Fruit fly (Drosophila melanogaster) whole organism, embryonic: ENCODE data around the gene PolE2.

Experiments
- Ada2b ChIP-seq: fragments of 200-800 bp; sonication (Bioruptor generic); IDR thresholded peaks from 2 replicates; pipeline ENCODE4 v1.3.6; 2022; ENCODE audit warnings: missing biosample characterization, missing genetic modification characterization
- CG11723 ChIP-seq: fragments of 200-800 bp; sonication (Bioruptor generic); optimal IDR thresholded peaks from 2 replicates; lab custom pipeline; 2017; ENCODE audit warnings: missing biosample characterization, mild to moderate bottlenecking, missing genetic modification characterization
- CG12391 ChIP-seq: fragments of 200-800 bp; sonication (Bioruptor generic); optimal IDR thresholded peaks from 3 replicates; lab custom pipeline; 2018; ENCODE audit warnings: missing biosample characterization, mild to moderate bottlenecking, missing genetic modification characterization, moderate library complexity
- CG14860 ChIP-seq: fragments of 200-800 bp; sonication (Bioruptor generic); IDR thresholded peaks from 3 replicates; pipeline ENCODE4 v1.3.6; 2022; ENCODE audit warnings: missing biosample characterization, missing genetic modification characterization; ENCODE audit not compliant: partially characterized antibody
- CG15479 ChIP-seq: fragments of 200-800 bp; sonication (Bioruptor generic); optimal IDR thresholded peaks from 3 replicates; lab custom pipeline; 2019; ENCODE audit warnings: missing biosample characterization, mild to moderate bottlenecking, missing genetic modification characterization, moderate library complexity
- CG15696 ChIP-seq: fragments of 200-800 bp; sonication (Bioruptor generic); optimal IDR thresholded peaks from 2 replicates; lab custom pipeline; 2019; ENCODE audit warnings: missing biosample characterization, mild to moderate bottlenecking, missing genetic modification characterization, moderate library complexity
- CG17361 ChIP-seq: fragments of 200-800 bp; sonication (Bioruptor generic); IDR thresholded peaks from 3 replicates; pipeline ENCODE4 v1.3.6; 2022; ENCODE audit warnings: missing biosample characterization, missing genetic modification characterization
- CG2129 ChIP-seq: fragments of 200-800 bp; sonication (Bioruptor generic); IDR thresholded peaks from 2 replicates; pipeline ENCODE4 v1.3.6; 2022; ENCODE audit warnings: missing biosample characterization, missing genetic modification characterization; ENCODE audit not compliant: partially characterized antibody
- CG30020 ChIP-seq: fragments of 200-800 bp; optimal IDR thresholded peaks from 2 replicates; lab custom pipeline; 2019; ENCODE audit warnings: missing biosample characterization, mild to moderate bottlenecking, missing genetic modification characterization, moderate library complexity
- CG32767 ChIP-seq: fragments of 200-800 bp; sonication (Bioruptor generic); IDR thresholded peaks from 2 replicates; pipeline ENCODE4 v1.3.6; 2022; ENCODE audit warnings: missing biosample characterization, missing genetic modification characterization
- CG3726 ChIP-seq: fragments of 200-800 bp; sonication (Bioruptor generic); IDR thresholded peaks from 3 replicates; pipeline ENCODE4, ENCODE4 v1.3.6; 2022; ENCODE audit warnings: missing biosample characterization, missing genetic modification characterization
- CG3838 ChIP-seq: fragments of 200-800 bp; sonication (Bioruptor generic); optimal IDR thresholded peaks from 3 replicates; lab custom pipeline; 2016; ENCODE audit warnings: missing biosample characterization, missing genetic modification characterization
- CG4282 ChIP-seq: fragments of 200-800 bp; sonication (Bioruptor generic); optimal IDR thresholded peaks from 2 replicates; lab custom pipeline; 2016; ENCODE audit warnings: missing biosample characterization, missing genetic modification characterization
- CG43689 ChIP-seq: fragments of 200-800 bp; sonication (Bioruptor generic); IDR thresholded peaks from 2 replicates; pipeline ENCODE4 v1.3.6; 2022; ENCODE audit warnings: missing biosample characterization, missing genetic modification characterization
- CG6854 ChIP-seq: fragments of 200-800 bp; sonication (Bioruptor generic); optimal IDR thresholded peaks from 3 replicates; lab custom pipeline; 2017; ENCODE audit warnings: missing biosample characterization, mild to moderate bottlenecking, missing genetic modification characterization
- CG7987 ChIP-seq: fragments of 200-800 bp; sonication (Bioruptor generic); optimal IDR thresholded peaks from 2 replicates; lab custom pipeline; 2018; ENCODE audit warnings: missing biosample characterization, mild to moderate bottlenecking, missing genetic modification characterization, moderate library complexity
- CG8281 ChIP-seq: fragments of 200-800 bp; sonication (Bioruptor generic); optimal IDR thresholded peaks from 2 replicates; lab custom pipeline; 2018; ENCODE audit warnings: missing biosample characterization, mild to moderate bottlenecking, missing genetic modification characterization, moderate library complexity
- CG8359 ChIP-seq: fragments of 200-800 bp; sonication (Bioruptor generic); optimal IDR thresholded peaks from 2 replicates; lab custom pipeline; 2017; ENCODE audit warnings: missing biosample characterization, mild to moderate bottlenecking, missing genetic modification characterization, borderline replicate concordance
- CG8924 ChIP-seq: fragments of 200-800 bp; optimal IDR thresholded peaks from 3 replicates; lab custom pipeline; 2019; ENCODE audit warnings: missing biosample characterization, mild to moderate bottlenecking, missing genetic modification characterization, moderate library complexity
- CG8944 ChIP-seq: fragments of 200-800 bp; sonication (Bioruptor generic); optimal IDR thresholded peaks from 3 replicates; lab custom pipeline; 2016; ENCODE audit warnings: missing biosample characterization, missing genetic modification characterization
- CG9817 ChIP-seq: fragments of 200-800 bp; sonication (Bioruptor generic); optimal IDR thresholded peaks from 2 replicates; lab custom pipeline; 2018; ENCODE audit warnings: missing biosample characterization, mild to moderate bottlenecking, missing genetic modification characterization, moderate library complexity
- CG9876 ChIP-seq: fragments of 200-800 bp; sonication (Bioruptor generic); optimal IDR thresholded peaks from 2 replicates; lab custom pipeline; 2016; ENCODE audit warnings: missing biosample characterization, missing genetic modification characterization
- HLH4C ChIP-seq: fragments of 200-800 bp; sonication (Bioruptor generic); IDR thresholded peaks from 3 replicates; pipeline ENCODE4 v1.3.6; 2022; ENCODE audit warnings: missing biosample characterization, missing genetic modification characterization; ENCODE audit not compliant: partially characterized antibody
- MESR4 ChIP-seq: fragments of 200-800 bp; sonication (Bioruptor generic); optimal IDR thresholded peaks from 2 replicates; lab custom pipeline; 2018; ENCODE audit warnings: missing biosample characterization, mild to moderate bottlenecking, missing genetic modification characterization, moderate library complexity
- Nf-YA ChIP-seq: fragments of 200-800 bp; sonication (Bioruptor generic); IDR thresholded peaks from 2 replicates; pipeline ENCODE4 v1.3.6; 2022; ENCODE audit warnings: missing biosample characterization, missing genetic modification characterization
- Pdp1 ChIP-seq, 2 experiments: fragments of 200-800 bp; sonication (Bioruptor generic); optimal IDR thresholded peaks; 3 replicates each; lab custom pipeline; 2016; ENCODE audit warnings: missing biosample characterization in 2 of 2, missing genetic modification characterization in 2 of 2, mild to moderate bottlenecking in 1 of 2, moderate library complexity in 1 of 2
- Sox100B ChIP-seq: fragments of 200-800 bp; sonication (Bioruptor generic); optimal IDR thresholded peaks from 3 replicates; lab custom pipeline; 2018; ENCODE audit warnings: missing biosample characterization, mild to moderate bottlenecking, missing genetic modification characterization
- al ChIP-seq: fragments of 200-800 bp; sonication (Bioruptor generic); IDR thresholded peaks from 2 replicates; pipeline ENCODE4 v1.3.6; 2022; ENCODE audit warnings: missing biosample characterization, missing genetic modification characterization
- bab2 ChIP-seq: fragments of 200-800 bp; sonication (Bioruptor generic); optimal IDR thresholded peaks from 2 replicates; lab custom pipeline; 2016; ENCODE audit warnings: missing biosample characterization, missing genetic modification characterization
- bbx ChIP-seq: fragments of 200-800 bp; sonication (Bioruptor generic); IDR thresholded peaks from 2 replicates; pipeline ENCODE4 v1.3.6; 2022; ENCODE audit warnings: missing biosample characterization, missing genetic modification characterization; ENCODE audit not compliant: partially characterized antibody
- bsh ChIP-seq, 2 experiments: fragments of 200-800 bp; sonication (Bioruptor generic); optimal IDR thresholded peaks; 2 replicates each; lab custom pipeline; 2017 to 2018; ENCODE audit warnings: mild to moderate bottlenecking in 2 of 2, missing biosample characterization in 2 of 2, missing genetic modification characterization in 2 of 2, moderate library complexity in 1 of 2
- cad ChIP-seq: fragments of >200 bp; optimal IDR thresholded peaks from 2 replicates; lab custom pipeline; 2017; ENCODE audit warnings: missing biosample characterization, missing genetic modification characterization
- eve ChIP-seq, 2 experiments: fragments of >200 bp; optimal IDR thresholded peaks; 2 replicates each; lab custom pipeline; 2017; ENCODE audit warnings: missing biosample characterization in 2 of 2, missing genetic modification characterization in 2 of 2
- gcm2 ChIP-seq: fragments of 200-800 bp; sonication (Bioruptor generic); optimal IDR thresholded peaks from 2 replicates; lab custom pipeline; 2016; ENCODE audit warnings: missing biosample characterization, missing genetic modification characterization
- ham ChIP-seq: fragments of 200-800 bp; sonication (Bioruptor generic); IDR thresholded peaks from 2 replicates; pipeline ENCODE4 v1.3.6; 2022; ENCODE audit warnings: missing biosample characterization, missing genetic modification characterization
- inv ChIP-seq: fragments of 200-800 bp; sonication (Bioruptor generic); IDR thresholded peaks from 2 replicates; pipeline ENCODE4 v1.3.6; 2022; ENCODE audit warnings: missing biosample characterization, missing genetic modification characterization; ENCODE audit not compliant: partially characterized antibody
- jigr1 ChIP-seq: fragments of 200-800 bp; sonication (Bioruptor generic); IDR thresholded peaks from 3 replicates; pipeline ENCODE4 v1.3.6; 2022; ENCODE audit warnings: missing biosample characterization, missing genetic modification characterization
- lilli ChIP-seq: fragments of 200-800 bp; sonication (Bioruptor generic); optimal IDR thresholded peaks from 3 replicates; lab custom pipeline; 2016; ENCODE audit warnings: missing biosample characterization, missing genetic modification characterization
- mirr ChIP-seq: fragments of 200-800 bp; sonication (Bioruptor generic); optimal IDR thresholded peaks from 3 replicates; lab custom pipeline; 2018; ENCODE audit warnings: missing biosample characterization, mild to moderate bottlenecking, missing genetic modification characterization
- peb ChIP-seq: fragments of 200-800 bp; sonication (Bioruptor generic); IDR thresholded peaks from 2 replicates; pipeline ENCODE4 v1.3.6; 2022; ENCODE audit warnings: missing biosample characterization, missing genetic modification characterization
- pho ChIP-seq: fragments of 200-800 bp; sonication (Bioruptor generic); optimal IDR thresholded peaks from 2 replicates; lab custom pipeline; 2016; ENCODE audit warnings: missing biosample characterization, missing genetic modification characterization
- pita ChIP-seq: fragments of 200-800 bp; sonication (Bioruptor generic); optimal IDR thresholded peaks from 2 replicates; lab custom pipeline; 2017; ENCODE audit warnings: missing biosample characterization, mild to moderate bottlenecking, missing genetic modification characterization
- pum ChIP-seq: fragments of 200-800 bp; sonication (Bioruptor generic); optimal IDR thresholded peaks from 2 replicates; lab custom pipeline; 2016; ENCODE audit warnings: missing biosample characterization, missing genetic modification characterization
- rib ChIP-seq: fragments of 200-800 bp; sonication (Bioruptor generic); IDR thresholded peaks from 2 replicates; pipeline ENCODE4 v1.3.6; 2022; ENCODE audit warnings: missing biosample characterization, missing genetic modification characterization
- salm ChIP-seq: fragments of 200-800 bp; sonication (Bioruptor generic); optimal IDR thresholded peaks from 2 replicates; lab custom pipeline; 2018; ENCODE audit warnings: missing biosample characterization, mild to moderate bottlenecking, missing genetic modification characterization
- sna ChIP-seq: fragments of 200-800 bp; sonication (Bioruptor generic); IDR thresholded peaks from 2 replicates; pipeline ENCODE4 v1.3.6; 2022; ENCODE audit warnings: missing biosample characterization, missing genetic modification characterization; ENCODE audit not compliant: partially characterized antibody
- tin ChIP-seq: fragments of 200-800 bp; sonication (Bioruptor generic); optimal IDR thresholded peaks from 3 replicates; lab custom pipeline; 2016; ENCODE audit warnings: missing biosample characterization, missing genetic modification characterization
- unc-4 ChIP-seq: fragments of 200-800 bp; sonication (Bioruptor generic); IDR thresholded peaks from 2 replicates; pipeline ENCODE4 v1.3.6; 2022; ENCODE audit warnings: missing biosample characterization, missing genetic modification characterization; ENCODE audit not compliant: partially characterized antibody
- vfl ChIP-seq: fragments of 200-800 bp; sonication (Bioruptor generic); optimal IDR thresholded peaks from 2 replicates; lab custom pipeline; 2016; ENCODE audit warnings: missing biosample characterization, missing genetic modification characterization

The PolE2 gene

dm6 chr3L:5881310-5882208 lies 15.7 kb downstream of the PolE2 start:
- TF ChIP-seq CG17361 (no peak), MESR4 (GFP tag; lab: Kevin White, UChicago) (no peak), CG3726 (GFP tag; lab: Robert Waterston, UW) (no peak), CG8944 (GFP tag; lab: Kevin White, UChicago) (peak; percentile 41), CG12391 (tag; lab: Kevin White, UChicago) (peak; percentile 73), eve (GFP tag; optimal IDR thresholded peaks at IDR 0.05; lab: Kevin White, UChicago) (no peak), bbx (GFP tag; lab: Robert Waterston, UW) (no peak), CG30020 (tag; lab: Kevin White, UChicago) (no peak), pita (GFP tag; lab: Kevin White, UChicago) (no peak), CG32767 (GFP tag; lab: Robert Waterston, UW) (peak; percentile 62; the same call in 1 of the 2 replicates), jigr1 (GFP tag; lab: Robert Waterston, UW) (no peak), Nf-YA (GFP tag; lab: Robert Waterston, UW) (no peak), sna (GFP tag; lab: Robert Waterston, UW) (no peak), pho (GFP tag; lab: Kevin White, UChicago) (peak; percentile 58), ham (GFP tag; lab: Robert Waterston, UW) (no peak), CG43689 (no peak), unc-4 (GFP tag; lab: Robert Waterston, UW) (no peak), gcm2 (GFP tag; lab: Kevin White, UChicago) (no peak), vfl (no peak), mirr (GFP tag; lab: Kevin White, UChicago) (no peak), cad (GFP tag; lab: Kevin White, UChicago) (no peak), CG9817 (tag; lab: Kevin White, UChicago) (peak; percentile 14), pum (GFP tag; lab: Kevin White, UChicago) (no peak), CG14860 (GFP tag; lab: Robert Waterston, UW) (no peak), peb (GFP tag; lab: Robert Waterston, UW) (no peak), CG15696 (tag; lab: Kevin White, UChicago) (no peak), CG2129 (GFP tag; lab: Robert Waterston, UW) (no peak), inv (GFP tag; lab: Robert Waterston, UW) (no peak), salm (tag; lab: Kevin White, UChicago) (no peak), CG8281 (tag; lab: Kevin White, UChicago) (no peak), Sox100B (GFP tag; lab: Kevin White, UChicago) (no peak), HLH4C (GFP tag; lab: Robert Waterston, UW) (no peak), CG3838 (GFP tag; lab: Kevin White, UChicago) (no peak), CG15479 (GFP tag; lab: Kevin White, UChicago) (no peak), CG9876 (GFP tag; lab: Kevin White, UChicago) (no peak), lilli (GFP tag; lab: Kevin White, UChicago) (no peak), bsh (GFP tag; optimal IDR thresholded peaks at IDR 0.05; lab: Kevin White, UChicago) (peak in 1 of 2 experiments; percentile 60), al (GFP tag; lab: Robert Waterston, UW) (no peak), CG7987 (GFP tag; lab: Kevin White, UChicago) (no peak), CG8359 (GFP tag; lab: Kevin White, UChicago) (no peak), Ada2b (no peak), tin (no peak), rib (no peak), bab2 (GFP tag; lab: Kevin White, UChicago) (no peak), CG6854 (GFP tag; lab: Kevin White, UChicago) (no peak), CG4282 (peak; percentile 23), CG8924 (tag; lab: Kevin White, UChicago) (peak; percentile 77), CG11723 (GFP tag; lab: Kevin White, UChicago) (peak; percentile 32), Pdp1 (GFP tag; optimal IDR thresholded peaks at IDR 0.05; lab: Kevin White, UChicago) (no peak)
